Fruit fly (Drosophila melanogaster): ENCODE measurements around the gene PIG-K.

PIG-K gene

DNA sequence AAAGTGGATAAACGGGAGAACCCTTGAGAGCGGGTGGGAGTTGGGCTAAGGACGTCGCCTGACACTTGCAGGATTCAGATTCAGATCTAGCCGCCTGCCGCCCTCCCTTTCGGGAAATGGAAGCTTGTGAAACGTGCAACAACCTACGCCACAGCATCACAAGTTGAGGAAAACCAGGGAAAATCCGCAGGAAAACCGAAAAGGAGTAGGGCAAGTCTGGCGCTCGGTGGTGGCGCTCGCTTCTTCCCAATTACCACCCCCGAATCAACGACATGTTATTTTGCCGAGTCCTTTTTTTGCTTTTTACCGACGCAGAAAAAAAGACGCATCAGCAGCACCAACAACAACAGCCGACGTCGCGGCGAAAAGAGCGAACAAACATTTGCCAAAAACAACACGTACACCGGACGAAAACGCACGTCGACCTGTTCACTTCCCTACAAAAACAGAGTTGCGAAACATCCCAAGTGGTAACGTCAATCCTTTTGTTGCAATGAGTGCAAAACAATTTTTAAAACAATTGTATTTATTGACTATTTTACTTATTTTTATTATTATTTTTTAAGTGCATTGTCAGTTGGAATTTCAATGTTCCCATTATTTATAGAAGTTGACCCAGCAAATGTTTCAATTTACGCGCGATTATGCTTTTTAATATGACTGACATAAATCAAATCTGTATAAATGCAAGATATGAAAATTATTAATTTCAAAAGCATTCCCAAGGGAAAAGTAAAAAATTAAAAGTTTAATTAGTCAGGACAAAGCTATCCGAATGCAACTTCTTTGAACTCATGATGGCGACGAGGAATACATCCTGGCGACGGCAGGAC is 2.3 kb upstream of the PIG-K start (continued):
- no peak for TF ChIP-seq exex (tag; optimal IDR thresholded peaks at IDR 0.05)
- TF ChIP-seq Max (GFP tag; optimal IDR thresholded peaks at IDR 0.05) = peak; percentile 30
- TF ChIP-seq ap (GFP tag; IDR thresholded peaks at IDR 0.05) = no peak
- TF ChIP-seq Tbp (GFP tag; optimal IDR thresholded peaks at IDR 0.05) = no peak
- TF ChIP-seq CG15479 (GFP tag; optimal IDR thresholded peaks at IDR 0.05) = no peak
- TF ChIP-seq Myb (GFP tag; optimal IDR thresholded peaks at IDR 0.05) = no peak
- no peak for TF ChIP-seq unc-4 (GFP tag; IDR thresholded peaks at IDR 0.05; ENCODE audit: partially characterized antibody)
- no peak for TF ChIP-seq CG9817 (tag; optimal IDR thresholded peaks at IDR 0.05)
- no peak for TF ChIP-seq Dll (GFP tag; IDR thresholded peaks at IDR 0.05; ENCODE audit: partially characterized antibody)
- TF ChIP-seq esg (GFP tag; conservative IDR thresholded peaks at IDR 0.05) = peak; percentile 69
- no peak for TF ChIP-seq toy (GFP tag; IDR thresholded peaks at IDR 0.05)
- no peak for TF ChIP-seq wdn (GFP tag; IDR thresholded peaks at IDR 0.05)
- no peak for TF ChIP-seq CG6654 (GFP tag; optimal IDR thresholded peaks at IDR 0.05)
- no peak for TF ChIP-seq cato (GFP tag; optimal IDR thresholded peaks at IDR 0.05; ENCODE audit: borderline replicate concordance)
- TF ChIP-seq Side (GFP tag; optimal IDR thresholded peaks at IDR 0.05) = no peak
- no peak for TF ChIP-seq hb (GFP tag; IDR thresholded peaks at IDR 0.05; ENCODE audit: partially characterized antibody)
- no peak for TF ChIP-seq fd102C (GFP tag; optimal IDR thresholded peaks at IDR 0.05)
- TF ChIP-seq pb (GFP tag; optimal IDR thresholded peaks at IDR 0.05) = no peak
- TF ChIP-seq CG3847 (GFP tag; IDR thresholded peaks at IDR 0.05) = peak; percentile 34; the same call in 1 of the 2 replicates
- TF ChIP-seq CG8290 (GFP tag; optimal IDR thresholded peaks at IDR 0.05) = no peak
- TF ChIP-seq CG8290 (tag; optimal IDR thresholded peaks at IDR 0.05) = peak in 1 of 2 experiments; percentile 12
- TF ChIP-seq Fer3 (tag; optimal IDR thresholded peaks at IDR 0.05) = peak; percentile 15
- peak; percentile 42 for TF ChIP-seq CG18764 (GFP tag; optimal IDR thresholded peaks at IDR 0.05)
- peak; percentile 37 for TF ChIP-seq CG9215 (GFP tag; IDR thresholded peaks at IDR 0.05)
- no peak for TF ChIP-seq CG12236 (GFP tag; optimal IDR thresholded peaks at IDR 0.05)
- TF ChIP-seq CHES-1-like (GFP tag; optimal IDR thresholded peaks at IDR 0.05) = no peak
- TF ChIP-seq CkIIα-i1 (GFP tag; IDR thresholded peaks at IDR 0.05) = no peak
- no peak for TF ChIP-seq CG34224 (GFP tag; IDR thresholded peaks at IDR 0.05; ENCODE audit: partially characterized antibody)
- TF ChIP-seq CG14014 (GFP tag; IDR thresholded peaks at IDR 0.05) = peak; percentile 31; the same call in 1 of the 2 replicates
- no peak for TF ChIP-seq CG9609 (GFP tag; optimal IDR thresholded peaks at IDR 0.05)
- no peak for TF ChIP-seq BEAF-32 (GFP tag; optimal IDR thresholded peaks at IDR 0.05)
- TF ChIP-seq CG3726 (GFP tag; IDR thresholded peaks at IDR 0.05) = 0 out of 3 replicates have a peak, but pooled peaks have one; percentile 46
- peak; percentile 46 for TF ChIP-seq CG10147 (GFP tag; optimal IDR thresholded peaks at IDR 0.05)
- no peak for TF ChIP-seq Dp (GFP tag; optimal IDR thresholded peaks at IDR 0.05)
- TF ChIP-seq fru (optimal IDR thresholded peaks at IDR 0.05) = no peak
- TF ChIP-seq wor (GFP tag; IDR thresholded peaks at IDR 0.05) = peak; percentile 44; the same call in 1 of the 2 replicates
- peak; percentile 67 for TF ChIP-seq CG7839 (tag; optimal IDR thresholded peaks at IDR 0.05)
- no peak for TF ChIP-seq Stat92E (GFP tag; optimal IDR thresholded peaks at IDR 0.05)
- TF ChIP-seq NFAT (GFP tag; IDR thresholded peaks at IDR 0.05) = peak; percentile 50; the same call in 1 of the 2 replicates
- TF ChIP-seq hkb (optimal IDR thresholded peaks at IDR 0.05) = no peak
- TF ChIP-seq hkb (GFP tag; IDR thresholded peaks at IDR 0.05) = peak; percentile 45; the same call in 1 of the 2 replicates
- TF ChIP-seq seq (GFP tag; IDR thresholded peaks at IDR 0.05) = peak; percentile 58; the same call in 1 of the 2 replicates
- no peak for TF ChIP-seq ERR (GFP tag; optimal IDR thresholded peaks at IDR 0.05)
- peak; percentile 74 for TF ChIP-seq gem (tag; optimal IDR thresholded peaks at IDR 0.05)
- no peak for TF ChIP-seq fd3F (GFP tag; optimal IDR thresholded peaks at IDR 0.05)
- TF ChIP-seq ftz-f1 (GFP tag; optimal IDR thresholded peaks at IDR 0.05) = no peak
- no peak for TF ChIP-seq odd (GFP tag; optimal IDR thresholded peaks at IDR 0.05)
- no peak for TF ChIP-seq Dfd (GFP tag; optimal IDR thresholded peaks at IDR 0.05)
- peak; percentile 45 for TF ChIP-seq Drgx (GFP tag; IDR thresholded peaks at IDR 0.05)
- no peak for TF ChIP-seq zfh2 (GFP tag; optimal IDR thresholded peaks at IDR 0.05)
